Fruit fly (Drosophila melanogaster) whole organism, wandering third instar larva: ENCODE results near the gene Rab3-GEF.

ENCODE experiments used
- Dfd ChIP-seq: fragments of >200 bp; optimal IDR thresholded peaks from 2 replicates; lab custom pipeline; 2017; ENCODE audit warnings: missing biosample characterization, missing genetic modification characterization
- Mio ChIP-seq: sonication (Bioruptor generic); optimal IDR thresholded peaks from 2 replicates; lab custom pipeline; 2016; ENCODE audit warnings: missing biosample characterization, missing genetic modification characterization
- Myc ChIP-seq: fragments of >200 bp; optimal IDR thresholded peaks from 2 replicates; lab custom pipeline; 2017
- pan ChIP-seq: fragments of >200 bp; optimal IDR thresholded peaks from 2 replicates; lab custom pipeline; 2017
- usp ChIP-seq: fragments of >200 bp; optimal IDR thresholded peaks from 2 replicates; lab custom pipeline; 2017; ENCODE audit warnings: missing biosample characterization, missing genetic modification characterization

dm6 chrX:15120116-15120515 is 30.6 kb downstream of the Rab3-GEF start:
- TF ChIP-seq Mio (GFP tag; lab: Kevin White, UChicago) (no peak), usp (GFP tag; lab: Kevin White, UChicago) (no peak), pan (lab: Kevin White, UChicago) (no peak), Myc (no peak), Dfd (GFP tag; lab: Kevin White, UChicago) (no peak)
